Fruit fly (Drosophila melanogaster) whole organism, prepupa: ENCODE measurements around the gene mRpL39.

Source experiments
- Blimp-1 ChIP-seq: fragments of 200-800 bp; sonication (Bioruptor generic); optimal IDR thresholded peaks from 3 replicates; lab custom pipeline; 2017; ENCODE audit warnings: missing biosample characterization, missing genetic modification characterization, mild to moderate bottlenecking, moderate library complexity, missing genetic modification reagents
- CG10631 ChIP-seq: fragments of 200-800 bp; sonication (Bioruptor generic); optimal IDR thresholded peaks from 2 replicates; lab custom pipeline; 2016; ENCODE audit warnings: missing biosample characterization, missing genetic modification characterization
- CG10669 ChIP-seq: fragments of 200-800 bp; sonication (Bioruptor generic); optimal IDR thresholded peaks from 3 replicates; lab custom pipeline; 2018; ENCODE audit warnings: missing biosample characterization, mild to moderate bottlenecking, missing genetic modification characterization, moderate library complexity
- CG11294 ChIP-seq: fragments of 200-800 bp; sonication (Bioruptor generic); IDR thresholded peaks from 2 replicates; pipeline ENCODE4 v1.3.6; 2022; ENCODE audit warnings: missing biosample characterization, missing genetic modification characterization
- CG11762 ChIP-seq: fragments of 200-800 bp; sonication (Bioruptor generic); optimal IDR thresholded peaks from 3 replicates; lab custom pipeline; 2016; ENCODE audit warnings: missing biosample characterization, missing genetic modification characterization; ENCODE audit not compliant: insufficient read depth
- CG11902 ChIP-seq: fragments of 200-800 bp; sonication (Bioruptor generic); optimal IDR thresholded peaks from 3 replicates; lab custom pipeline; 2016; ENCODE audit warnings: missing biosample characterization, missing genetic modification characterization
- CG15336 ChIP-seq: fragments of 200-800 bp; sonication (Bioruptor generic); IDR thresholded peaks from 2 replicates; pipeline ENCODE4 v1.3.6; 2022; ENCODE audit warnings: missing biosample characterization, missing genetic modification characterization
- CG16779 ChIP-seq: fragments of 200-800 bp; sonication (Bioruptor generic); optimal IDR thresholded peaks from 3 replicates; lab custom pipeline; 2017; ENCODE audit warnings: missing biosample characterization, mild to moderate bottlenecking, missing genetic modification characterization
- CG3032 ChIP-seq: fragments of 200-800 bp; optimal IDR thresholded peaks from 2 replicates; lab custom pipeline; 2019; ENCODE audit warnings: missing biosample characterization, mild to moderate bottlenecking, missing genetic modification characterization, moderate library complexity
- CG31627 ChIP-seq: fragments of 200-800 bp; sonication (Bioruptor generic); optimal IDR thresholded peaks from 3 replicates; lab custom pipeline; 2016; ENCODE audit warnings: missing biosample characterization, missing genetic modification characterization
- CG32006 ChIP-seq: fragments of 200-800 bp; sonication (Bioruptor generic); optimal IDR thresholded peaks from 3 replicates; lab custom pipeline; 2017; ENCODE audit warnings: missing biosample characterization, mild to moderate bottlenecking, missing genetic modification characterization
- CG34406 ChIP-seq: fragments of 200-800 bp; sonication (Bioruptor generic); optimal IDR thresholded peaks from 3 replicates; lab custom pipeline; 2016; ENCODE audit warnings: missing biosample characterization, missing genetic modification characterization
- CG3919 ChIP-seq: fragments of 200-800 bp; sonication (Bioruptor generic); optimal IDR thresholded peaks from 3 replicates; lab custom pipeline; 2016; ENCODE audit warnings: missing biosample characterization, missing genetic modification characterization
- CG4318 ChIP-seq: fragments of 200-800 bp; sonication (Bioruptor generic); optimal IDR thresholded peaks from 3 replicates; lab custom pipeline; 2017; ENCODE audit warnings: missing biosample characterization, mild to moderate bottlenecking, missing genetic modification characterization
- CG6163 ChIP-seq: fragments of 200-800 bp; sonication (Bioruptor generic); IDR thresholded peaks from 3 replicates; pipeline ENCODE4 v1.3.6; 2022; ENCODE audit warnings: missing biosample characterization, missing genetic modification characterization
- CG6276 ChIP-seq: fragments of 200-800 bp; sonication (Bioruptor generic); optimal IDR thresholded peaks from 2 replicates; lab custom pipeline; 2017; ENCODE audit warnings: missing biosample characterization, mild to moderate bottlenecking, missing genetic modification characterization
- CG6792 ChIP-seq: fragments of 200-800 bp; sonication (Bioruptor generic); optimal IDR thresholded peaks from 3 replicates; lab custom pipeline; 2016; ENCODE audit warnings: missing biosample characterization, missing genetic modification characterization
- CG6808 ChIP-seq: fragments of 200-800 bp; sonication (Bioruptor generic); optimal IDR thresholded peaks from 3 replicates; lab custom pipeline; 2017; ENCODE audit warnings: missing biosample characterization, missing genetic modification characterization, mild to moderate bottlenecking, moderate library complexity, missing genetic modification reagents
- CG7368 ChIP-seq: fragments of 200-800 bp; sonication (Bioruptor generic); optimal IDR thresholded peaks from 3 replicates; lab custom pipeline; 2016; ENCODE audit warnings: missing biosample characterization, missing genetic modification characterization
- CG8119 ChIP-seq: fragments of 200-800 bp; sonication (Bioruptor generic); IDR thresholded peaks from 3 replicates; pipeline ENCODE4 v1.3.6; 2022; ENCODE audit warnings: missing biosample characterization, missing genetic modification characterization
- CG8319 ChIP-seq: fragments of 200-800 bp; sonication (Bioruptor generic); optimal IDR thresholded peaks from 3 replicates; lab custom pipeline; 2016; ENCODE audit warnings: missing biosample characterization, missing genetic modification characterization
- CG8632 ChIP-seq: fragments of 200-800 bp; sonication (Bioruptor generic); optimal IDR thresholded peaks from 3 replicates; lab custom pipeline; 2016; ENCODE audit warnings: missing biosample characterization, missing genetic modification characterization
- CG9139 ChIP-seq: fragments of 200-800 bp; sonication (Bioruptor generic); optimal IDR thresholded peaks from 3 replicates; lab custom pipeline; 2017; ENCODE audit warnings: missing biosample characterization, mild to moderate bottlenecking, missing genetic modification characterization
- Eip75B ChIP-seq: fragments of 200-800 bp; sonication (Bioruptor generic); optimal IDR thresholded peaks from 3 replicates; lab custom pipeline; 2016; ENCODE audit warnings: missing biosample characterization, missing genetic modification characterization
- Ets96B ChIP-seq: fragments of 200-800 bp; optimal IDR thresholded peaks from 2 replicates; lab custom pipeline; 2019; ENCODE audit warnings: missing biosample characterization, mild to moderate bottlenecking, missing genetic modification characterization, moderate library complexity
- Gug ChIP-seq: fragments of 200-800 bp; sonication (Bioruptor generic); IDR thresholded peaks from 2 replicates; pipeline ENCODE4 v1.3.6; 2022; ENCODE audit warnings: missing biosample characterization, missing genetic modification characterization
- Hr38 ChIP-seq: sonication (Bioruptor generic); optimal IDR thresholded peaks from 2 replicates; lab custom pipeline; 2016; ENCODE audit warnings: missing biosample characterization, missing genetic modification characterization
- Hr39 ChIP-seq: fragments of 200-800 bp; sonication (Bioruptor generic); optimal IDR thresholded peaks from 2 replicates; lab custom pipeline; 2016; ENCODE audit warnings: missing biosample characterization, missing genetic modification characterization
- Lpt ChIP-seq: fragments of 200-800 bp; sonication (Bioruptor generic); optimal IDR thresholded peaks from 3 replicates; lab custom pipeline; 2016; ENCODE audit warnings: missing biosample characterization, missing genetic modification characterization
- Met ChIP-seq: fragments of 200-800 bp; sonication (Bioruptor generic); optimal IDR thresholded peaks from 3 replicates; lab custom pipeline; 2016; ENCODE audit warnings: missing biosample characterization, missing genetic modification characterization
- OdsH ChIP-seq: fragments of 200-800 bp; sonication (Bioruptor generic); optimal IDR thresholded peaks from 3 replicates; lab custom pipeline; 2016; ENCODE audit warnings: missing biosample characterization, missing genetic modification characterization
- Smox ChIP-seq: fragments of 200-800 bp; sonication (Bioruptor generic); optimal IDR thresholded peaks from 3 replicates; lab custom pipeline; 2016; ENCODE audit warnings: missing biosample characterization, missing genetic modification characterization
- Sox102F ChIP-seq: fragments of 200-800 bp; sonication (Bioruptor generic); optimal IDR thresholded peaks from 2 replicates; lab custom pipeline; 2016; ENCODE audit warnings: missing biosample characterization, mild to moderate bottlenecking, missing genetic modification characterization
- Sox14 ChIP-seq: fragments of 200-800 bp; sonication (Bioruptor generic); optimal IDR thresholded peaks from 3 replicates; lab custom pipeline; 2016; ENCODE audit warnings: missing biosample characterization, missing genetic modification characterization
- Sox15 ChIP-seq: fragments of 200-800 bp; sonication (Bioruptor generic); optimal IDR thresholded peaks from 3 replicates; lab custom pipeline; 2016; ENCODE audit warnings: missing biosample characterization, missing genetic modification characterization
- achi ChIP-seq: fragments of 200-800 bp; sonication (Bioruptor generic); optimal IDR thresholded peaks from 3 replicates; lab custom pipeline; 2016; ENCODE audit warnings: missing biosample characterization, missing genetic modification characterization
- cyc ChIP-seq: fragments of 200-800 bp; sonication (Bioruptor generic); optimal IDR thresholded peaks from 3 replicates; lab custom pipeline; 2016; ENCODE audit warnings: missing biosample characterization, missing genetic modification characterization
- dac ChIP-seq: fragments of 200-800 bp; sonication (Bioruptor generic); optimal IDR thresholded peaks from 2 replicates; lab custom pipeline; 2017; ENCODE audit warnings: missing biosample characterization, mild to moderate bottlenecking, missing genetic modification characterization
- dsx ChIP-seq: fragments of 200-800 bp; optimal IDR thresholded peaks from 3 replicates; lab custom pipeline; 2019; ENCODE audit warnings: missing biosample characterization, mild to moderate bottlenecking, missing genetic modification characterization, moderate library complexity; ENCODE audit not compliant: poor library complexity, severe bottlenecking
- eg ChIP-seq: fragments of 200-800 bp; sonication (Bioruptor generic); IDR thresholded peaks from 3 replicates; pipeline ENCODE4 v1.3.6; 2022; ENCODE audit warnings: missing biosample characterization, missing genetic modification characterization
- esn ChIP-seq: fragments of 200-800 bp; sonication (Bioruptor generic); optimal IDR thresholded peaks from 2 replicates; lab custom pipeline; 2016; ENCODE audit warnings: missing biosample characterization, mild to moderate bottlenecking, missing genetic modification characterization, moderate library complexity
- fd59A ChIP-seq: fragments of 200-800 bp; sonication (Bioruptor generic); optimal IDR thresholded peaks from 2 replicates; lab custom pipeline; 2017; ENCODE audit warnings: missing biosample characterization, mild to moderate bottlenecking, missing genetic modification characterization, missing genetic modification reagents
- fd85E ChIP-seq: fragments of 200-800 bp; sonication (Bioruptor generic); optimal IDR thresholded peaks from 3 replicates; lab custom pipeline; 2016; ENCODE audit warnings: missing biosample characterization, missing genetic modification characterization
- lz ChIP-seq: fragments of 200-800 bp; sonication (Bioruptor generic); optimal IDR thresholded peaks from 3 replicates; lab custom pipeline; 2016; ENCODE audit warnings: missing biosample characterization, missing genetic modification characterization
- net ChIP-seq: fragments of 200-800 bp; sonication (Bioruptor generic); optimal IDR thresholded peaks from 3 replicates; lab custom pipeline; 2016; ENCODE audit warnings: missing biosample characterization, missing genetic modification characterization
- pdm3 ChIP-seq: fragments of 200-800 bp; sonication (Bioruptor generic); optimal IDR thresholded peaks from 3 replicates; lab custom pipeline; 2016; ENCODE audit warnings: missing biosample characterization, missing genetic modification characterization
- spab ChIP-seq: fragments of 200-800 bp; sonication (Bioruptor generic); optimal IDR thresholded peaks from 2 replicates; lab custom pipeline; 2017; ENCODE audit warnings: missing biosample characterization, mild to moderate bottlenecking, missing genetic modification characterization, missing genetic modification reagents
- ss ChIP-seq, 2 experiments: fragments of 200-800 bp; sonication (Bioruptor generic); optimal IDR thresholded peaks; 2 replicates in 1 of 2; 3 replicates in 1 of 2; lab custom pipeline; 2017 to 2018; ENCODE audit warnings: mild to moderate bottlenecking in 2 of 2, missing biosample characterization in 2 of 2, missing genetic modification characterization in 2 of 2, moderate library complexity in 1 of 2
- svp ChIP-seq: fragments of 200-800 bp; sonication (Bioruptor generic); peaks from one replicate; lab custom pipeline; 2016; ENCODE audit warnings: missing biosample characterization, missing genetic modification characterization
- topi ChIP-seq: fragments of 200-800 bp; sonication (Bioruptor generic); optimal IDR thresholded peaks from 3 replicates; lab custom pipeline; 2016; ENCODE audit warnings: missing biosample characterization, missing genetic modification characterization
- vri ChIP-seq: fragments of 200-800 bp; sonication (Bioruptor generic); optimal IDR thresholded peaks from 3 replicates; lab custom pipeline; 2016; ENCODE audit warnings: missing biosample characterization, mild to moderate bottlenecking, missing genetic modification characterization

The mRpL39 gene

DNA sequence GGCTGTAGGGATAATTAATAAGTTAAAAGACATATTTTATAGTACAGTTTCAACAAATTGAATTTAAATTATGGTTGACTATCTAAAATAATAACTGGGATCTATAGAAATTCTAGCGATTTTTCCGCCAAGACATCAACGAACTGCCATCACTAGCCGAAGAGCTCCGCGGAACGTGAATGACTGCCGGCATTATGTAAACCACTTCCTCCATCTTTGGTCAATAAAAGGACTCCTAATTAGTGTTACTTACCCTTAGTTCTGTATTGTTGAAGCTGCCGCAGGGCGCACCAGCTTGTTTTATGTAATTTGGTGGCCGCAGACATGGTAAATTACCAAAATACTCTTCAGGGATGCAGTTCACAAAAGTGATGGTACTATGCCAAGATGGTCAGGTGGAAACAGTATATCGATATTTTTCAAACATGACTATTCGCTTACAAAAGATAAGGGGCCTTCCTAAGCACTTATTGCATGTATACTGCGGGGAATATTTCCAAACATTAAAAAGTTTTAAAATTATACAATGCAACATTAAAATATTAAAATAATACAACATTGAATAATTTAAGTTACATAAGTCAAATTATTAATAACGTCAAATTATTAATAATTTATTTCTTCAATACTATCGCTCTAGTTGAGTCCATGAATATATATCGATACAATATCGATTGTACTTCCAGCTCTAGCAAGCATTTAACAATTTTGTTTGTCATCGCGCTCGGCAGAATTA lies at the start of gene mRpL39, which contains the start of gene Prosbeta2:
mRpL39 (minus strand) TSS at position 383 of the 736 bp plus-strand sequence.
Prosbeta2 (plus strand) TSS at position 668 of the 736 bp plus-strand sequence.
- TF ChIP-seq eg (GFP tag; lab: Robert Waterston, UW), result peak; percentile 77
- no peak for TF ChIP-seq CG3919 (GFP tag; lab: Kevin White, UChicago)
- no peak for TF ChIP-seq fd59A (GFP tag; lab: Kevin White, UChicago)
- no peak for TF ChIP-seq dsx (GFP tag; lab: Kevin White, UChicago)
- no peak for TF ChIP-seq Hr39
- TF ChIP-seq esn, result peak; percentile 35
- TF ChIP-seq CG11902 (GFP tag; lab: Kevin White, UChicago), result peak; percentile 62
- no peak for TF ChIP-seq CG32006 (GFP tag; lab: Kevin White, UChicago)
- no peak for TF ChIP-seq spab (GFP tag; lab: Kevin White, UChicago)
- TF ChIP-seq Blimp-1, result no peak
- TF ChIP-seq CG8632 (GFP tag; lab: Kevin White, UChicago), result no peak
- peak; percentile 27; the same call in 1 of the 2 replicates for TF ChIP-seq Gug (GFP tag; lab: Robert Waterston, UW)
- TF ChIP-seq CG10669 (GFP tag; lab: Kevin White, UChicago), result peak; percentile 29
- TF ChIP-seq Sox14 (GFP tag; lab: Kevin White, UChicago), result no peak
- TF ChIP-seq Ets96B (tag; lab: Kevin White, UChicago), result peak; percentile 29
- TF ChIP-seq net (GFP tag; lab: Kevin White, UChicago), result no peak
- no peak for TF ChIP-seq CG6163 (GFP tag; lab: Robert Waterston, UW)
- no peak for TF ChIP-seq pdm3 (GFP tag; lab: Kevin White, UChicago)
- TF ChIP-seq Sox102F (GFP tag; lab: Kevin White, UChicago), result no peak
- no peak for TF ChIP-seq ss (GFP tag; optimal IDR thresholded peaks at IDR 0.05; lab: Kevin White, UChicago)
- TF ChIP-seq CG6808, result no peak
- TF ChIP-seq CG6792, result no peak
- peak; percentile 63 for TF ChIP-seq CG10631 (GFP tag; lab: Kevin White, UChicago)
- TF ChIP-seq CG8319 (GFP tag; lab: Kevin White, UChicago), result no peak
- TF ChIP-seq CG7368 (GFP tag; lab: Kevin White, UChicago), result no peak
- TF ChIP-seq svp (GFP tag; lab: Kevin White, UChicago), result peak; percentile 55
- no peak for TF ChIP-seq Sox15
- TF ChIP-seq CG31627, result no peak
- peak; percentile 56; the same call in 1 of the 2 replicates for TF ChIP-seq CG11294
- TF ChIP-seq achi (GFP tag; lab: Kevin White, UChicago), result no peak
- TF ChIP-seq CG4318 (GFP tag; lab: Kevin White, UChicago), result no peak
- TF ChIP-seq CG11762 (GFP tag; lab: Kevin White, UChicago), result peak; percentile 51
- no peak for TF ChIP-seq fd85E (GFP tag; lab: Kevin White, UChicago)
- no peak for TF ChIP-seq CG34406
- TF ChIP-seq Smox (GFP tag; lab: Kevin White, UChicago), result no peak
- no peak for TF ChIP-seq dac (GFP tag; lab: Kevin White, UChicago)
- peak; percentile 38; the same call in 1 of the 2 replicates for TF ChIP-seq CG15336 (GFP tag; lab: Robert Waterston, UW)
- TF ChIP-seq CG8119 (GFP tag; lab: Robert Waterston, UW), result no peak; the same call in 2 of the 3 replicates
- peak; percentile 33 for TF ChIP-seq topi (GFP tag; lab: Kevin White, UChicago)
- no peak for TF ChIP-seq Met (GFP tag; lab: Kevin White, UChicago)
- no peak for TF ChIP-seq vri (GFP tag; lab: Kevin White, UChicago)
- peak; percentile 23 for TF ChIP-seq Lpt (GFP tag; lab: Kevin White, UChicago)
- no peak for TF ChIP-seq OdsH
- no peak for TF ChIP-seq lz (GFP tag; lab: Kevin White, UChicago)
- no peak for TF ChIP-seq Hr38 (GFP tag; lab: Kevin White, UChicago)
- peak; percentile 38 for TF ChIP-seq cyc (GFP tag; lab: Kevin White, UChicago)
- TF ChIP-seq CG6276 (GFP tag; lab: Kevin White, UChicago), result no peak
- peak; percentile 78 for TF ChIP-seq CG3032
- TF ChIP-seq CG9139 (GFP tag; lab: Kevin White, UChicago), result no peak
- TF ChIP-seq Eip75B (GFP tag; lab: Kevin White, UChicago), result no peak
- TF ChIP-seq CG16779, result no peak
